Fruit fly (Drosophila melanogaster): ENCODE measurements around the gene Mpc1.
A peak's percentile ranks its signal among the peaks of the same experiment; 100 is the strongest.

The Mpc1 gene

dm6 chr3R:18928918-18929705, 653 bp upstream of the Mpc1 start, which contains the start of gene CG42613:
Gene CG42613, plus strand, starts transcription at chr3R:18929196.
- TF ChIP-seq CG4496 (GFP tag; IDR thresholded peaks at IDR 0.05), result peak; percentile 82
- peak; percentile 46 for TF ChIP-seq Snoo (tag; optimal IDR thresholded peaks at IDR 0.05)
- peak; percentile 42 for TF ChIP-seq CG34367 (tag; optimal IDR thresholded peaks at IDR 0.05)
- TF ChIP-seq CG12605 (GFP tag; IDR thresholded peaks at IDR 0.05), result peak; percentile 16; the same call in 1 of the 2 replicates
- peak; percentile 44; the same call in 1 of the 2 replicates for TF ChIP-seq Ets98B (GFP tag; IDR thresholded peaks at IDR 0.05)
- TF ChIP-seq CG8159 (tag; optimal IDR thresholded peaks at IDR 0.05), result peak; percentile 2
- no peak for TF ChIP-seq CG9948 (tag; optimal IDR thresholded peaks at IDR 0.05)
- TF ChIP-seq CG14655 (GFP tag; optimal IDR thresholded peaks at IDR 0.05), result peak; percentile 33
- peak; percentile 60 for TF ChIP-seq Pif1A (GFP tag; optimal IDR thresholded peaks at IDR 0.05)
- no peak for TF ChIP-seq CG13204 (GFP tag; optimal IDR thresholded peaks at IDR 0.05)
- peak; percentile 28; the same call in 1 of the 2 replicates for TF ChIP-seq rn (GFP tag; IDR thresholded peaks at IDR 0.05)

dm6 chr3R:18924636-18924977, 3.9 kb downstream of the Mpc1 start:
- TF ChIP-seq CG17806 (tag; optimal IDR thresholded peaks at IDR 0.05), result no peak
- no peak for TF ChIP-seq CG8159 (tag; optimal IDR thresholded peaks at IDR 0.05)
- no peak for TF ChIP-seq Snoo (tag; optimal IDR thresholded peaks at IDR 0.05)
- TF ChIP-seq Pif1B (GFP tag; optimal IDR thresholded peaks at IDR 0.05), result no peak
- no peak for TF ChIP-seq CG34367 (tag; optimal IDR thresholded peaks at IDR 0.05)
- TF ChIP-seq rn (GFP tag; IDR thresholded peaks at IDR 0.05), result no peak
- TF ChIP-seq fd96Ca (GFP tag; IDR thresholded peaks at IDR 0.05), result no peak
- no peak for TF ChIP-seq Pif1A (GFP tag; optimal IDR thresholded peaks at IDR 0.05)
- no peak for TF ChIP-seq EcR (GFP tag; optimal IDR thresholded peaks at IDR 0.05)
- TF ChIP-seq CG9948 (tag; optimal IDR thresholded peaks at IDR 0.05), result no peak
- TF ChIP-seq CG13204 (GFP tag; optimal IDR thresholded peaks at IDR 0.05), result no peak
- no peak for TF ChIP-seq gl (tag; optimal IDR thresholded peaks at IDR 0.05)

- no peak for TF ChIP-seq D1 (tag; optimal IDR thresholded peaks at IDR 0.05)
- peak; percentile 43; the same call in 1 of the 3 replicates for TF ChIP-seq CG4496 (GFP tag; IDR thresholded peaks at IDR 0.05)
- TF ChIP-seq fd96Ca (GFP tag; IDR thresholded peaks at IDR 0.05), result peak; percentile 59; the same call in 2 of the 3 replicates
- peak; percentile 39 for TF ChIP-seq Ets98B (GFP tag; IDR thresholded peaks at IDR 0.05)
These were observed 4.4 kb downstream of the Mpc1 start for dm6 chr3R:18923802-18924635.

- 0 out of 2 replicates have a peak, but pooled peaks have one; percentile 31 for TF ChIP-seq Ets98B (GFP tag; IDR thresholded peaks at IDR 0.05)
- TF ChIP-seq CG8159 (tag; optimal IDR thresholded peaks at IDR 0.05), result no peak
- TF ChIP-seq Pif1B (GFP tag; optimal IDR thresholded peaks at IDR 0.05), result peak; percentile 26
- peak; percentile 15 for TF ChIP-seq Pif1A (GFP tag; optimal IDR thresholded peaks at IDR 0.05)
These were observed 5.2 kb downstream of the Mpc1 start for dm6 chr3R:18923208-18923761.

dm6 chr3R:18918872-18919339, 9.6 kb downstream of the Mpc1 start:
- peak; percentile 73 for TF ChIP-seq CG32121 (GFP tag; IDR thresholded peaks at IDR 0.05)
- TF ChIP-seq CG12605 (GFP tag; IDR thresholded peaks at IDR 0.05), result peak; percentile 71
- TF ChIP-seq Pif1B (GFP tag; optimal IDR thresholded peaks at IDR 0.05), result no peak
- no peak for TF ChIP-seq CG8301 (tag; optimal IDR thresholded peaks at IDR 0.05)
- TF ChIP-seq gl (tag; optimal IDR thresholded peaks at IDR 0.05), result no peak
- TF ChIP-seq CG14655 (GFP tag; optimal IDR thresholded peaks at IDR 0.05), result no peak
- no peak for TF ChIP-seq CG15710 (tag; optimal IDR thresholded peaks at IDR 0.05)
- no peak for TF ChIP-seq CG13204 (GFP tag; optimal IDR thresholded peaks at IDR 0.05)
- TF ChIP-seq EcR (GFP tag; optimal IDR thresholded peaks at IDR 0.05), result peak; percentile 7
- no peak for TF ChIP-seq rn (GFP tag; IDR thresholded peaks at IDR 0.05)
- no peak for TF ChIP-seq CG9948 (tag; optimal IDR thresholded peaks at IDR 0.05)
- no peak for TF ChIP-seq CG10348 (GFP tag; IDR thresholded peaks at IDR 0.05)
- TF ChIP-seq Ets98B (GFP tag; IDR thresholded peaks at IDR 0.05), result peak; percentile 40; the same call in 1 of the 2 replicates
- TF ChIP-seq Pif1A (GFP tag; optimal IDR thresholded peaks at IDR 0.05), result no peak
- no peak for TF ChIP-seq CG34367 (tag; optimal IDR thresholded peaks at IDR 0.05)
- no peak for TF ChIP-seq CG17806 (tag; optimal IDR thresholded peaks at IDR 0.05)
- no peak for TF ChIP-seq CG4496 (GFP tag; IDR thresholded peaks at IDR 0.05)
- TF ChIP-seq D1 (tag; optimal IDR thresholded peaks at IDR 0.05), result no peak
- no peak for TF ChIP-seq CG8159 (tag; optimal IDR thresholded peaks at IDR 0.05)
- 0 out of 3 replicates have a peak, but pooled peaks have one; percentile 28 for TF ChIP-seq fd96Ca (GFP tag; IDR thresholded peaks at IDR 0.05)
- no peak for TF ChIP-seq Snoo (tag; optimal IDR thresholded peaks at IDR 0.05)
